Fruit fly (Drosophila melanogaster) whole organism, wandering third instar larva: ENCODE measurements around the gene GluRIIB.

Source experiments
- Abd-B ChIP-seq: fragments of >200 bp; optimal IDR thresholded peaks from 2 replicates; lab custom pipeline; 2017; ENCODE audit warnings: missing biosample characterization, missing genetic modification characterization
- CG32264 ChIP-seq: fragments of 200-800 bp; sonication (Bioruptor generic); optimal IDR thresholded peaks from 2 replicates; lab custom pipeline; 2016; ENCODE audit warnings: missing biosample characterization, missing genetic modification characterization
- CG9705 ChIP-seq: fragments of 200-800 bp; sonication (Bioruptor generic); optimal IDR thresholded peaks from 2 replicates; lab custom pipeline; 2018; ENCODE audit warnings: missing biosample characterization, mild to moderate bottlenecking, missing genetic modification characterization
- CrebA ChIP-seq: fragments of 200-800 bp; sonication (Bioruptor generic); optimal IDR thresholded peaks from 2 replicates; lab custom pipeline; 2016; ENCODE audit warnings: missing biosample characterization, mild to moderate bottlenecking, missing genetic modification characterization, borderline replicate concordance
- Dfd ChIP-seq: fragments of >200 bp; optimal IDR thresholded peaks from 2 replicates; lab custom pipeline; 2017; ENCODE audit warnings: missing biosample characterization, missing genetic modification characterization
- Dif ChIP-seq: fragments of 200-275, 200-300 bp; sonication (Bioruptor generic); optimal IDR thresholded peaks from 2 replicates; lab custom pipeline; 2018; ENCODE audit warnings: missing biosample characterization, missing genetic modification characterization; ENCODE audit not compliant: partially characterized antibody
- GATAd ChIP-seq: sonication (Bioruptor generic); optimal IDR thresholded peaks from 2 replicates; lab custom pipeline; 2016; ENCODE audit warnings: missing biosample characterization, missing genetic modification characterization
- HLH106 ChIP-seq: fragments of 200-800 bp; optimal IDR thresholded peaks from 3 replicates; lab custom pipeline; 2019; ENCODE audit warnings: missing biosample characterization, mild to moderate bottlenecking, missing genetic modification characterization, moderate library complexity
- Hnf4 ChIP-seq: fragments of 200-800 bp; sonication (Bioruptor generic); optimal IDR thresholded peaks from 2 replicates; lab custom pipeline; 2016; ENCODE audit warnings: missing biosample characterization, mild to moderate bottlenecking, missing genetic modification characterization
- Hr78 ChIP-seq: fragments of >200 bp; optimal IDR thresholded peaks from 2 replicates; lab custom pipeline; 2017; ENCODE audit warnings: missing biosample characterization, missing genetic modification characterization
- Hr83 ChIP-seq: fragments of 200-300 bp; sonication (Bioruptor generic); optimal IDR thresholded peaks from 2 replicates; lab custom pipeline; 2016; ENCODE audit warnings: missing biosample characterization, mild to moderate bottlenecking, missing genetic modification characterization, moderate library complexity; ENCODE audit not compliant: poor library complexity, severe bottlenecking
- Jra ChIP-seq: sonication (Bioruptor generic); optimal IDR thresholded peaks from 2 replicates; lab custom pipeline; 2016; ENCODE audit warnings: missing biosample characterization, missing genetic modification characterization
- Mio ChIP-seq: sonication (Bioruptor generic); optimal IDR thresholded peaks from 2 replicates; lab custom pipeline; 2016; ENCODE audit warnings: missing biosample characterization, missing genetic modification characterization
- Myc ChIP-seq: fragments of >200 bp; optimal IDR thresholded peaks from 2 replicates; lab custom pipeline; 2017
- N ChIP-seq: fragments of >200 bp; optimal IDR thresholded peaks from 2 replicates; lab custom pipeline; 2018; ENCODE audit warnings: missing biosample characterization, missing external identifiers, missing genetic modification characterization
- Rel ChIP-seq, 2 experiments: fragments of 200-800 bp; sonication (Bioruptor generic) in 1 of 2; optimal IDR thresholded peaks; 2 replicates in 1 of 2; 3 replicates in 1 of 2; lab custom pipeline; 2016 to 2019; ENCODE audit warnings: mild to moderate bottlenecking in 2 of 2, missing biosample characterization in 2 of 2, missing genetic modification characterization in 2 of 2, moderate library complexity in 1 of 2
- Sp1 ChIP-seq: fragments of 200-800 bp; sonication (Bioruptor generic); optimal IDR thresholded peaks from 3 replicates; lab custom pipeline; 2019; ENCODE audit warnings: missing biosample characterization, mild to moderate bottlenecking, missing genetic modification characterization, moderate library complexity
- Vsx2 ChIP-seq: fragments of 200-300, 225-300 bp; sonication (Bioruptor generic); optimal IDR thresholded peaks from 2 replicates; lab custom pipeline; 2018; ENCODE audit warnings: missing biosample characterization, missing genetic modification characterization; ENCODE audit not compliant: partially characterized antibody
- br ChIP-seq: fragments of 200-800 bp; sonication (Bioruptor generic); optimal IDR thresholded peaks from 2 replicates; lab custom pipeline; 2016; ENCODE audit warnings: missing biosample characterization, missing genetic modification characterization
- brk ChIP-seq: fragments of 200-800 bp; sonication (Bioruptor generic); optimal IDR thresholded peaks from 2 replicates; lab custom pipeline; 2016; ENCODE audit warnings: missing biosample characterization, mild to moderate bottlenecking, missing genetic modification characterization
- dl ChIP-seq, 2 experiments: fragments of 175-275, 200-275 bp in 1 of 2; fragments of 200-275 bp in 1 of 2; sonication (Bioruptor generic); optimal IDR thresholded peaks; lab custom pipeline; 2018; ENCODE audit warnings: mild to moderate bottlenecking in 2 of 2, missing biosample characterization in 2 of 2, missing genetic modification characterization in 2 of 2, moderate library complexity in 2 of 2; ENCODE audit not compliant: partially characterized antibody in 2 of 2, insufficient read depth in 1 of 2
- dmrt93B ChIP-seq: fragments of 200-800 bp; sonication (Bioruptor generic); optimal IDR thresholded peaks from 2 replicates; lab custom pipeline; 2018; ENCODE audit warnings: missing biosample characterization, mild to moderate bottlenecking, missing genetic modification characterization
- ey ChIP-seq: fragments of 200-800 bp; sonication (Bioruptor generic); optimal IDR thresholded peaks from 2 replicates; lab custom pipeline; 2016; ENCODE audit warnings: missing biosample characterization, missing genetic modification characterization
- foxo ChIP-seq, 2 experiments: fragments of 200-800 bp; sonication (Bioruptor generic); optimal IDR thresholded peaks; 2 replicates in 1 of 2; 3 replicates in 1 of 2; lab custom pipeline; 2016 to 2017; ENCODE audit warnings: missing biosample characterization in 2 of 2, missing genetic modification characterization in 2 of 2
- fru ChIP-seq: fragments of 200-800 bp; sonication (Bioruptor generic); optimal IDR thresholded peaks from 3 replicates; lab custom pipeline; 2016; ENCODE audit warnings: missing biosample characterization, mild to moderate bottlenecking, missing genetic modification characterization
- h ChIP-seq: fragments of 200-800 bp; sonication (Bioruptor generic); optimal IDR thresholded peaks from 3 replicates; lab custom pipeline; 2016; ENCODE audit warnings: missing biosample characterization, mild to moderate bottlenecking, missing genetic modification characterization
- jim ChIP-seq: fragments of 175-275, 200-325 bp; sonication (Bioruptor generic); optimal IDR thresholded peaks from 2 replicates; lab custom pipeline; 2016; ENCODE audit warnings: missing biosample characterization, mild to moderate bottlenecking, missing genetic modification characterization
- lola ChIP-seq: fragments of >200 bp; optimal IDR thresholded peaks from 2 replicates; lab custom pipeline; 2017; ENCODE audit warnings: missing biosample characterization, missing genetic modification characterization
- pan ChIP-seq: fragments of >200 bp; optimal IDR thresholded peaks from 2 replicates; lab custom pipeline; 2017
- psq ChIP-seq: fragments of 200-800 bp; sonication (Bioruptor generic); optimal IDR thresholded peaks from 3 replicates; lab custom pipeline; 2017; ENCODE audit warnings: missing biosample characterization, mild to moderate bottlenecking, missing genetic modification characterization, moderate library complexity
- rgr ChIP-seq: fragments of 200-800 bp; sonication (Bioruptor generic); optimal IDR thresholded peaks from 3 replicates; lab custom pipeline; 2016; ENCODE audit warnings: missing biosample characterization, mild to moderate bottlenecking, missing genetic modification characterization
- sage ChIP-seq: fragments of 200-800 bp; sonication (Bioruptor generic); optimal IDR thresholded peaks from 2 replicates; lab custom pipeline; 2016; ENCODE audit warnings: missing biosample characterization, mild to moderate bottlenecking, missing genetic modification characterization
- sv ChIP-seq: fragments of 200-800 bp; sonication (Bioruptor generic); optimal IDR thresholded peaks from 3 replicates; lab custom pipeline; 2016; ENCODE audit warnings: missing biosample characterization, missing genetic modification characterization
- tai ChIP-seq: sonication (Bioruptor generic); optimal IDR thresholded peaks from 2 replicates; lab custom pipeline; 2016; ENCODE audit warnings: missing biosample characterization, missing genetic modification characterization
- usp ChIP-seq: fragments of >200 bp; optimal IDR thresholded peaks from 2 replicates; lab custom pipeline; 2017; ENCODE audit warnings: missing biosample characterization, missing genetic modification characterization
- woc ChIP-seq: sonication (Bioruptor generic); optimal IDR thresholded peaks from 2 replicates; lab custom pipeline; 2016; ENCODE audit warnings: missing biosample characterization, mild to moderate bottlenecking, missing genetic modification characterization

Gene GluRIIB

DNA sequence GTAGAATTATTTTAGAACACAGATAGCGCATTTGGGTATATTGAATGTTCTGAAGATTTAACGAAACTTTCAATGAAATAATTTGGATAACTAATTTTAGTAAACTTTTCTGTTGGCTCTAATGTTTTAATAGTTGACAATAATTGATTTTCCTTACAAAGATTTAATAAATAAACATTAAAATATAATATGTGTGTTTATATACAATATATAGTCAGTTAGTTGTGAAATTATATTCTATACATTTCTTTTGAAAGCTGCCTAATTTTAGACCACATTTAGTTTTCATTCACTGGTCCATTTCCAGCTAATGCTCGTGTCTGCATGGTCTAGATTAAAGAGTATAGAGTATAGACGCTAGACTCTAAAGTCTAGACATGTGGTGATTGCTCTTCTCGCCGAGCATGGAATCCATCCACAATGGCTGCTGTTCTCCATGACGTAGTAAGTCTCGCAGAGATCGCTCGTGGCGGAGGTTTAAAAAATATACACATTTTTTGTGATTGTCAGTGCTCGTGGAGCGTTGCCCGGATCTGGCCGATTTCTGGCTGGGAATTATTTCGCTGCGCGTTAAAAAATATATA lies at the start of gene GluRIIB:
TSS of gene GluRIIB (plus strand) at position 534 of the 584 bp plus-strand sequence.
- TF ChIP-seq Sp1 (GFP tag; lab: Kevin White, UChicago) (no peak), CrebA (no peak), Jra (GFP tag; lab: Kevin White, UChicago) (no peak), Vsx2 (GFP tag; lab: Kevin White, UChicago) (no peak), Hnf4 (GFP tag; lab: Kevin White, UChicago) (no peak), HLH106 (tag; lab: Kevin White, UChicago) (no peak), Hr78 (no peak), h (GFP tag; lab: Kevin White, UChicago) (no peak), GATAd (GFP tag; lab: Kevin White, UChicago) (no peak), dmrt93B (GFP tag; lab: Kevin White, UChicago) (no peak), ey (GFP tag; lab: Kevin White, UChicago) (no peak), fru (GFP tag; lab: Kevin White, UChicago) (no peak), Dif (GFP tag; lab: Kevin White, UChicago) (no peak), Myc (lab: Kevin White, UChicago) (no peak), sv (GFP tag; lab: Kevin White, UChicago) (no peak), psq (no peak), Dfd (no peak), foxo (GFP tag; optimal IDR thresholded peaks at IDR 0.05; lab: Kevin White, UChicago) (no peak), Abd-B (GFP tag; lab: Kevin White, UChicago) (no peak), lola (no peak)

dm6 chr2L:5514946-5515345 lies 44.2 kb upstream of the GluRIIB start:
- TF ChIP-seq Sp1 (GFP tag; lab: Kevin White, UChicago), result no peak
- TF ChIP-seq h (GFP tag; lab: Kevin White, UChicago), result no peak
- TF ChIP-seq tai (GFP tag; lab: Kevin White, UChicago), result no peak
- TF ChIP-seq br (GFP tag; lab: Kevin White, UChicago), result no peak
- no peak for TF ChIP-seq Hnf4 (GFP tag; lab: Kevin White, UChicago)
- TF ChIP-seq sv (GFP tag; lab: Kevin White, UChicago), result no peak
- TF ChIP-seq pan (lab: Kevin White, UChicago), result no peak
- TF ChIP-seq sage (GFP tag; lab: Kevin White, UChicago), result no peak
- no peak for TF ChIP-seq Mio (GFP tag; lab: Kevin White, UChicago)
- TF ChIP-seq Myc (lab: Kevin White, UChicago), result no peak
- TF ChIP-seq Hr83 (GFP tag; lab: Kevin White, UChicago), result no peak
- no peak for TF ChIP-seq Hr78
- no peak for TF ChIP-seq woc
- TF ChIP-seq ey (GFP tag; lab: Kevin White, UChicago), result no peak
- TF ChIP-seq foxo (GFP tag; optimal IDR thresholded peaks at IDR 0.05; lab: Kevin White, UChicago), result no peak
- no peak for TF ChIP-seq N (GFP tag; lab: Kevin White, UChicago)
- TF ChIP-seq rgr, result no peak
- no peak for TF ChIP-seq CG32264 (GFP tag; lab: Kevin White, UChicago)
- TF ChIP-seq Vsx2 (GFP tag; lab: Kevin White, UChicago), result no peak
- TF ChIP-seq Dif (GFP tag; lab: Kevin White, UChicago), result no peak

- no peak for TF ChIP-seq brk (GFP tag; lab: Kevin White, UChicago)
- no peak for TF ChIP-seq Hnf4 (GFP tag; lab: Kevin White, UChicago)
- no peak for TF ChIP-seq Dfd
- TF ChIP-seq woc, result no peak
- TF ChIP-seq br (GFP tag; lab: Kevin White, UChicago), result no peak
- no peak for TF ChIP-seq Dif (GFP tag; lab: Kevin White, UChicago)
- no peak for TF ChIP-seq Jra (GFP tag; lab: Kevin White, UChicago)
- no peak for TF ChIP-seq CG32264 (GFP tag; lab: Kevin White, UChicago)
Measured at dm6 chr2L:5517393-5517792, 41.7 kb upstream of the GluRIIB start, which contains the start of gene CG14020. TSS of gene CG14020 (plus strand) at chr2L:5517737.

- no peak for TF ChIP-seq Mio (GFP tag; lab: Kevin White, UChicago)
- no peak for TF ChIP-seq Rel (GFP tag; optimal IDR thresholded peaks at IDR 0.05; lab: Kevin White, UChicago)
- peak; percentile 56 for TF ChIP-seq Rel (tag; optimal IDR thresholded peaks at IDR 0.05; lab: Kevin White, UChicago)
- no peak for TF ChIP-seq CrebA
- TF ChIP-seq brk (GFP tag; lab: Kevin White, UChicago), result no peak
- no peak for TF ChIP-seq Jra (GFP tag; lab: Kevin White, UChicago)
- no peak for TF ChIP-seq pan (lab: Kevin White, UChicago)
- peak; percentile 44 for TF ChIP-seq dmrt93B (GFP tag; lab: Kevin White, UChicago)
- TF ChIP-seq Abd-B (GFP tag; lab: Kevin White, UChicago), result no peak
- peak; percentile 30 for TF ChIP-seq Sp1 (GFP tag; lab: Kevin White, UChicago)
- TF ChIP-seq N (GFP tag; lab: Kevin White, UChicago), result no peak
- peak; percentile 99 for TF ChIP-seq Myc (lab: Kevin White, UChicago)
- peak; percentile 50 for TF ChIP-seq h (GFP tag; lab: Kevin White, UChicago)
- TF ChIP-seq sv (GFP tag; lab: Kevin White, UChicago), result no peak
- TF ChIP-seq CG9705 (GFP tag; lab: Kevin White, UChicago), result peak; percentile 20
- TF ChIP-seq br (GFP tag; lab: Kevin White, UChicago), result no peak
- peak; percentile 19 for TF ChIP-seq psq
- TF ChIP-seq fru (GFP tag; lab: Kevin White, UChicago), result peak; percentile 12
- no peak for TF ChIP-seq jim (GFP tag; lab: Kevin White, UChicago)
- TF ChIP-seq Vsx2 (GFP tag; lab: Kevin White, UChicago), result no peak
- TF ChIP-seq dl (GFP tag; optimal IDR thresholded peaks at IDR 0.05; lab: Kevin White, UChicago; ENCODE audit: insufficient read depth in 1 of 2, partially characterized antibody in 2 of 2), result no peak
- TF ChIP-seq lola, result no peak
- no peak for TF ChIP-seq Dif (GFP tag; lab: Kevin White, UChicago)
- TF ChIP-seq usp (GFP tag; lab: Kevin White, UChicago), result no peak
- TF ChIP-seq sage (GFP tag; lab: Kevin White, UChicago), result no peak
- TF ChIP-seq HLH106 (tag; lab: Kevin White, UChicago), result peak; percentile 71
- no peak for TF ChIP-seq Hnf4 (GFP tag; lab: Kevin White, UChicago)
- no peak for TF ChIP-seq tai (GFP tag; lab: Kevin White, UChicago)
- TF ChIP-seq rgr, result peak; percentile 12
Measured at dm6 chr2L:5519846-5520384, 39.2 kb upstream of the GluRIIB start, which contains the start of the genes CG7382 and cl. TSS of gene CG7382 (minus strand) at chr2L:5519896. TSS of gene cl (plus strand) at chr2L:5520135.
